Fruit fly (Drosophila melanogaster) whole organism, wandering third instar larva: Measurements from ENCODE around the gene DopEcR.
A peak's percentile ranks its signal among the peaks of the same experiment; 100 is the strongest.

Experiments used
- CG32264 ChIP-seq: fragments of 200-800 bp; sonication (Bioruptor generic); optimal IDR thresholded peaks from 2 replicates; lab custom pipeline; 2016; ENCODE audit warnings: missing biosample characterization, missing genetic modification characterization
- CG9705 ChIP-seq: fragments of 200-800 bp; sonication (Bioruptor generic); optimal IDR thresholded peaks from 2 replicates; lab custom pipeline; 2018; ENCODE audit warnings: missing biosample characterization, mild to moderate bottlenecking, missing genetic modification characterization
- Dfd ChIP-seq: fragments of >200 bp; optimal IDR thresholded peaks from 2 replicates; lab custom pipeline; 2017; ENCODE audit warnings: missing biosample characterization, missing genetic modification characterization
- Sp1 ChIP-seq: fragments of 200-800 bp; sonication (Bioruptor generic); optimal IDR thresholded peaks from 3 replicates; lab custom pipeline; 2019; ENCODE audit warnings: missing biosample characterization, mild to moderate bottlenecking, missing genetic modification characterization, moderate library complexity
- dsf ChIP-seq: sonication (Bioruptor generic); optimal IDR thresholded peaks from 2 replicates; lab custom pipeline; 2016; ENCODE audit warnings: missing biosample characterization, missing genetic modification characterization, borderline replicate concordance
- ey ChIP-seq: fragments of 200-800 bp; sonication (Bioruptor generic); optimal IDR thresholded peaks from 2 replicates; lab custom pipeline; 2016; ENCODE audit warnings: missing biosample characterization, missing genetic modification characterization
- foxo ChIP-seq, 2 experiments: fragments of 200-800 bp; sonication (Bioruptor generic); optimal IDR thresholded peaks; 2 replicates in 1 of 2; 3 replicates in 1 of 2; lab custom pipeline; 2016 to 2017; ENCODE audit warnings: missing biosample characterization in 2 of 2, missing genetic modification characterization in 2 of 2
- fru ChIP-seq: fragments of 200-800 bp; sonication (Bioruptor generic); optimal IDR thresholded peaks from 3 replicates; lab custom pipeline; 2016; ENCODE audit warnings: missing biosample characterization, mild to moderate bottlenecking, missing genetic modification characterization
- h ChIP-seq: fragments of 200-800 bp; sonication (Bioruptor generic); optimal IDR thresholded peaks from 3 replicates; lab custom pipeline; 2016; ENCODE audit warnings: missing biosample characterization, mild to moderate bottlenecking, missing genetic modification characterization
- lola ChIP-seq: fragments of >200 bp; optimal IDR thresholded peaks from 2 replicates; lab custom pipeline; 2017; ENCODE audit warnings: missing biosample characterization, missing genetic modification characterization
- pan ChIP-seq: fragments of >200 bp; optimal IDR thresholded peaks from 2 replicates; lab custom pipeline; 2017
- psq ChIP-seq: fragments of 200-800 bp; sonication (Bioruptor generic); optimal IDR thresholded peaks from 3 replicates; lab custom pipeline; 2017; ENCODE audit warnings: missing biosample characterization, mild to moderate bottlenecking, missing genetic modification characterization, moderate library complexity
- tai ChIP-seq: sonication (Bioruptor generic); optimal IDR thresholded peaks from 2 replicates; lab custom pipeline; 2016; ENCODE audit warnings: missing biosample characterization, missing genetic modification characterization

dm6 chr3L:4406653-4407257 lies 26.6 kb upstream of the DopEcR start, which contains the start of gene TP53INP:
- TF ChIP-seq dsf (peak; percentile 13), psq (GFP tag; lab: Kevin White, UChicago) (peak; percentile 88), foxo (GFP tag; optimal IDR thresholded peaks at IDR 0.05; lab: Kevin White, UChicago) (peak in 1 of 2 experiments; percentile 86), Dfd (GFP tag; lab: Kevin White, UChicago) (no peak), fru (GFP tag; lab: Kevin White, UChicago) (peak; percentile 87), pan (lab: Kevin White, UChicago) (no peak), lola (GFP tag; lab: Kevin White, UChicago) (no peak), h (peak; percentile 85), CG9705 (GFP tag; lab: Kevin White, UChicago) (peak; percentile 63), ey (peak; percentile 73), CG32264 (GFP tag; lab: Kevin White, UChicago) (peak; percentile 34), Sp1 (GFP tag; lab: Kevin White, UChicago) (peak; percentile 88), tai (GFP tag; lab: Kevin White, UChicago) (peak; percentile 29)
